Fruit fly (Drosophila melanogaster): ENCODE results near the gene CG32568.
A peak's percentile ranks its signal among the peaks of the same experiment; 100 is the strongest.

CG32568 gene

DNA sequence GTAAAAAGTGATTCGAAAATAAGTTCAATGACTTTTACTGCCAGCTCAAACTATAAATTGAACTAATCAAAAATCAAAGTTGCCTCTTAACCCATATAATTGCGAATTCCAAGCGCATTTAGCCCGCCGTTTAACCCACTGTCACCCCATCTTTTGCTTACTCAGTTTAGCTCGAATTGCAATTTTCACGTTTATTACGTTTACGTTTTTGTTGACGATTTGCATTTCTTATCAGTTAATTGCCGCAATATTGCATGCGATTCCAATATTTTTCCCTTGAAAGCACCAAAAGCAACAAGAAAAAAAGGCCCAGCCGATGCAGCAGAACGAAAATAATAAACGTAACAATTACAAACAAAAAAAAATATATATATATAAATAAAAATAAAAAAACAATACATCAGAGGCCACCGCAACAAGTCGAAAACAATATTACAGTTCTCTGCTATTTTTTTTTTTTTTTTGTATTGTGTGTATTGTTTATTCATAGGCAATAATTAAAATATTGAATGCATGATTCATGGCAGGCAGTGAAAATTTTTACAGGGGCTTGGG is 22.5 kb upstream of the CG32568 start:
- TF ChIP-seq CG8478 (optimal IDR thresholded peaks at IDR 0.05) (no peak), CTCF (optimal IDR thresholded peaks at IDR 0.05) (no peak)

dm6 chrX:16721168-16721567 is 19.5 kb upstream of the CG32568 start, which contains the start of the genes CG32572 and CG34325:
TSS of gene CG32572 (plus strand) at chrX:16721183.
TSS of gene CG34325 (minus strand) at chrX:16721411.
- TF ChIP-seq CG8478 (optimal IDR thresholded peaks at IDR 0.05): no peak
- TF ChIP-seq CTCF (optimal IDR thresholded peaks at IDR 0.05): no peak

dm6 chrX:16723203-16724173 is 17.2 kb upstream of the CG32568 start:
- TF ChIP-seq CTCF (optimal IDR thresholded peaks at IDR 0.05): no peak
- no peak for TF ChIP-seq CG8478 (optimal IDR thresholded peaks at IDR 0.05)

DNA sequence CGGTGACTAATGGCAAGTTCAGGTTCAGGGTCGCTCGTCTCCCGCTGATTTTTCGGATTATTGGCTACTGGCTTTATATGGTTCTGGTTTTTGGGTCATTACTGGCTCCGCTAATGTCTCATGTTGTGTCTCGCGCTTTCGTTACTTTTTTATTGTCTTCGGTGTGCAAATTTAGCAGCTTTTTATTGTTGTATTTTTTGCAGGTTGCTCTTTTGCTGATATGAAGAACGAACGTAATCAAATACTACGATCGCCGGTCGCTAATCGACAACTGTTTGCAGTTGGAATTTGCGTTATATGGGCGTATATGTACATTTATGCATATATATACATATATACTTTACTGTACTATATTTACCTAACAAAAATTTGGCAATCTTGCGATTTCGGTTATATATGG is 16.2 kb upstream of the CG32568 start:
- TF ChIP-seq CTCF (optimal IDR thresholded peaks at IDR 0.05): no peak
- TF ChIP-seq CG8478 (optimal IDR thresholded peaks at IDR 0.05): no peak

dm6 chrX:16730791-16731190 is 9.9 kb upstream of the CG32568 start, which contains the start of gene TwdlX:
TSS of gene TwdlX (plus strand) at chrX:16731091.
- no peak for TF ChIP-seq CG8478 (optimal IDR thresholded peaks at IDR 0.05)
- no peak for TF ChIP-seq CTCF (optimal IDR thresholded peaks at IDR 0.05)

DNA sequence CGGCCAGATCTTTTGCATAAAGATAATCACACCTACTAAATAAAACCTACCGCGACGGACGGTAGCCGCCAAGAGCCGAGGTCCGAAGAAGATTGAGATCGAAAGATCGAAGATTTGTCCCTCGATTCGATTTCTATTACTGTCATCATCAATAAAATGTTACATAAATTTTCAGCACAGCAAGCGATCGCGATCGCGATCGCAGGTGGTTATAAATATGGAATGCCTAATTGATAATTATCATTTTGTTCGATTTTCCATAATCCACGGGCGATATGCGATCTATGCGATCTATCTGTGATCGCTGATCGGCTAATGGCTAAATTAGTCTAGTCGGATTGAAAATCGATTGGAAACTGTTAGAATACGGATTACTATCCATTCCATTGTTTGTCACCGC is 7.5 kb upstream of the CG32568 start:
- no peak for TF ChIP-seq CG8478 (optimal IDR thresholded peaks at IDR 0.05)
- no peak for TF ChIP-seq CTCF (optimal IDR thresholded peaks at IDR 0.05)

- TF ChIP-seq CTCF (optimal IDR thresholded peaks at IDR 0.05) (no peak), CG8478 (optimal IDR thresholded peaks at IDR 0.05) (no peak)
Measured at dm6 chrX:16734647-16735046, 6.1 kb upstream of the CG32568 start, which contains the start of gene TwdlY. TSS of gene TwdlY (plus strand) at chrX:16734947.

- TF ChIP-seq CG8478 (optimal IDR thresholded peaks at IDR 0.05) (no peak), CTCF (optimal IDR thresholded peaks at IDR 0.05) (no peak)
Measured at dm6 chrX:16736180-16736579, 4.5 kb upstream of the CG32568 start.

DNA sequence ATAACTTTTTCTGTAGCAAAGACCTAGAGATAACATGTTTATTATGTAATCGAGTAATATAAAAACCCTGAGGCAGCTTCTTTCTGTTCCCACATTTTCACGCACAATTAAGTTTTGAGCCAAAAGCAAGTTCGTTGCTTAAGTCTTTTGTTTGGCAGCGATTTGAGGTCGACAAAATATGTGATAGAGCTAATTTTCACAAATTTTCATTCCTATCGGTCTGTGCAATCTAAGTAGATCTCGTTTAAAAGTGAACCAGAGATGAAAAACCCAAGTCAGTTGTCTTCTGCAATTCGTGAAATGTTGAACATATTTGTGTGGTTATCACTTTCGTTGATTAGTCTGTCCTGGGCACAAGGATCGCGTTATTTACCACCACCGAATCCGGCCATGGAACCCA is 2.8 kb upstream of the CG32568 start, which contains the start of gene TwdlZ:
Gene TwdlZ (plus strand): TSS at position 301 of the 400 bp plus-strand sequence.
- TF ChIP-seq CG8478 (optimal IDR thresholded peaks at IDR 0.05) (no peak), CTCF (optimal IDR thresholded peaks at IDR 0.05) (no peak)

DNA sequence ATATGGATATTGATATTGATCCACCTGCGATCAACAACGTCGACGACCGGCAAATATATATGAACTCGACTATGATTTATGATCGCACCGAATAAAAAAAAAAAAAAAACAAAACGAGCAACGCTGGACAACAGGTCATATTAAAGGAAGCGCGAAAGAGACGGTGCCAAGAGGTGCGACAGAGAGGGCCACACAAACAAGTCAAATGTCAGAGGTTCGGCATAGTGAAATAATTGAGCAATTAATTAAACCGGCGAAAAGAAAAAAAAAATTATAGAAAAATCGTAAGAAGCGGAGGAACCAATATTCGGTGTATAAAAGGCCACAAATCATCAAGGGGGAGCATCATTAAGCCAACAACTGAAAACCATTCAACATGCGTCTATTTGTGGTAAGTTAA is 1.8 kb downstream of the CG32568 start, which contains the start of gene Twdlalpha:
Gene Twdlalpha (plus strand): TSS at position 301 of the 400 bp plus-strand sequence.
- TF ChIP-seq CTCF (optimal IDR thresholded peaks at IDR 0.05): no peak

DNA sequence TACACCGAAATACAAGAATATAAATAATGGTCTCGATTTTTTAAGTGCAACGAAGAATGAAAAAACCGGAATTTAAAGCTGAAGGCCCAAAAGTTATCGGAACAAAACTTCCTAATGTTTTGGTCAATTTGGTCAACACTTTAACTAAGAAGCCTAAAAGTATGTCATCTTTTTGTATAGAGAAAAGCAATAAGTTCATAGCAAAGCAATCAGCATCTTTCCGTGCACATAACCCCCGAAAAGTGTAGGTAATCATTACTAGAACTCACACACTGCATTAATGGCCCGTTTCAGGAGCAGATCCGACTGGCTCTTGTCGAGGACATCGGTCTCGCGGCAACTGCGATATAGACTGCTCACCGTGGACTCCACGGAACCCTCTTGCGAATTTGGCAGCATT is 3.6 kb downstream of the CG32568 start:
- TF ChIP-seq CG8478 (optimal IDR thresholded peaks at IDR 0.05) (no peak), CTCF (optimal IDR thresholded peaks at IDR 0.05) (no peak)

- TF ChIP-seq CG8478 (optimal IDR thresholded peaks at IDR 0.05) (no peak), CTCF (optimal IDR thresholded peaks at IDR 0.05) (no peak)
Measured at dm6 chrX:16745942-16746341, 5.2 kb downstream of the CG32568 start.

DNA sequence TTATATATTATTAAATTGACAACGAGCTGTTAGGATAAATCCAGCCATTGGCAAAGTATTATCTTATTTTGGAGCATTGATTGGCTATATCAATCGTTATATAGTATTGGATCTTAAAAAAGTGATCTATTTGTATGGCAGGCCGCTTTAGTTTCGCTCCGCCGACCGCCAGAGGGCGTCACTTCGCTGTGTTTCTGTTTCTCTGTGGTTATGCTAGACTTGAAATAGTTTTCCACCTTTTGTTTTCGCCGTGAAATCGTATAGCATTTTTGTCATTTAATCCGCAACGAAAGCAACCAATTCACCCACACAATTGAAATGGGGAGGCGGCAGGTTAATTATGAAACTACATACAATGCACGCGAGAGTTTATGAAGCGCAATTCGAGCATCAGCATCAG is 6.1 kb downstream of the CG32568 start:
- TF ChIP-seq CG8478 (optimal IDR thresholded peaks at IDR 0.05) (no peak), CTCF (optimal IDR thresholded peaks at IDR 0.05) (peak; percentile 87)

DNA sequence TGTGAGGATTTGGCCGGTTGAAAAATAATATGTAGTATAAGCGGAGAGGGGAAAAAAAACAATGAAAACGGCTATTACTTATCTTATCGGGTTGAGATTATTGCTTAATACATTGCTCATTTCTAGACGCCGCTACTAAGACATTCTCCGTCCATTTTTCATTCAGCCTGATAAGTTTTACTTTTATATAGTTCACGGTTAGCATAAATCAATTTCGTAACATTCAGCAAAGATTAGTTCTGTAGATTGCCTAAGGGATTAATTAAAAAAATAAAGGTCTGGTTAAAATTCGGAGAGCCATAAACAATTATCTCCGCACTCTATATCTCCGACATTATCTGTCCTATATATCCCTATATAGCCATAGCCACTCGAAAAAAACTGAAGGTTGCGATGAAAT is 6.8 kb downstream of the CG32568 start:
- TF ChIP-seq CG8478 (optimal IDR thresholded peaks at IDR 0.05) (no peak), CTCF (optimal IDR thresholded peaks at IDR 0.05) (no peak)

- TF ChIP-seq CTCF (optimal IDR thresholded peaks at IDR 0.05) (no peak), CG8478 (optimal IDR thresholded peaks at IDR 0.05) (no peak)
Measured at dm6 chrX:16749324-16749723, 8.6 kb downstream of the CG32568 start.

All from S2 (cell line).